Worm (Caenorhabditis elegans) whole organism, young adult: ENCODE data around the gene M153.3.

Experiments
- B0336.3 ChIP-seq: fragments of 200-800 bp; sonication (Bioruptor generic); IDR thresholded peaks from 2 replicates; pipeline ENCODE4 v1.3.6; 2022; ENCODE audit warnings: missing genetic modification characterization, missing compliant biosample characterization
- C17E4.6 ChIP-seq: fragments of 200-800 bp; sonication (Bioruptor generic); IDR thresholded peaks from 2 replicates; pipeline ENCODE4 v1.3.6; 2022; ENCODE audit warnings: missing genetic modification reagents, missing genetic modification characterization, missing compliant biosample characterization
- F10E7.11 ChIP-seq: sonication (generic microtip); optimal IDR thresholded peaks from 2 replicates; lab custom pipeline; 2017; ENCODE audit warnings: mild to moderate bottlenecking, missing genetic modification characterization, moderate library complexity, missing compliant biosample characterization
- F23B12.7 ChIP-seq: sonication (generic microtip); optimal IDR thresholded peaks from 2 replicates; lab custom pipeline; 2017; ENCODE audit warnings: missing genetic modification characterization, mild to moderate bottlenecking, missing compliant biosample characterization, antibody characterized with exemption, moderate library complexity; ENCODE audit not compliant: insufficient read depth
- F57A8.1 ChIP-seq: fragments of 200-800 bp; sonication (Bioruptor generic); optimal IDR thresholded peaks from 2 replicates; lab custom pipeline; 2018; ENCODE audit warnings: mild to moderate bottlenecking, missing genetic modification characterization, moderate library complexity, missing compliant biosample characterization
- K12H6.12 ChIP-seq: fragments of 200-800 bp; sonication (Bioruptor generic); optimal IDR thresholded peaks from 2 replicates; lab custom pipeline; 2018; ENCODE audit warnings: mild to moderate bottlenecking, missing genetic modification characterization, missing compliant biosample characterization
- T26A5.8 ChIP-seq: sonication (generic microtip); optimal IDR thresholded peaks from 2 replicates; lab custom pipeline; 2016; ENCODE audit warnings: missing genetic modification characterization, missing compliant biosample characterization
- Y53G8AR.9 ChIP-seq: fragments of 200-800 bp; sonication (Bioruptor generic); conservative IDR thresholded peaks from 2 replicates; pipeline ENCODE4 v1.3.6; 2022; ENCODE audit warnings: missing genetic modification reagents, missing genetic modification characterization, missing compliant biosample characterization
- Y79H2A.3 ChIP-seq: fragments of 200-800 bp; sonication (Bioruptor generic); conservative IDR thresholded peaks from 2 replicates; pipeline ENCODE4 v1.3.6; 2022; ENCODE audit warnings: missing genetic modification reagents, missing genetic modification characterization, missing compliant biosample characterization
- aptf-2 ChIP-seq: fragments of 200-800 bp; sonication (Bioruptor generic); conservative IDR thresholded peaks from 2 replicates; pipeline ENCODE4 v1.3.6; 2022; ENCODE audit warnings: missing genetic modification reagents, missing genetic modification characterization, missing compliant biosample characterization
- athp-1 ChIP-seq: sonication (generic microtip); optimal IDR thresholded peaks from 2 replicates; lab custom pipeline; 2017; ENCODE audit warnings: mild to moderate bottlenecking, missing genetic modification characterization, missing compliant biosample characterization
- attf-6 ChIP-seq: fragments of 200-800 bp; sonication (Bioruptor generic); IDR thresholded peaks from 2 replicates; pipeline ENCODE4 v1.3.6; 2022; ENCODE audit warnings: missing genetic modification reagents, missing genetic modification characterization, missing compliant biosample characterization
- bed-2 ChIP-seq: fragments of 200-800 bp; sonication (Bioruptor generic); IDR thresholded peaks from 2 replicates; pipeline ENCODE4 v1.3.6; 2022; ENCODE audit warnings: missing genetic modification reagents, missing genetic modification characterization, missing compliant biosample characterization
- ceh-40 ChIP-seq: fragments of 200-800 bp; sonication (Bioruptor generic); IDR thresholded peaks from 2 replicates; pipeline ENCODE4 v1.3.6; 2022; ENCODE audit warnings: missing genetic modification characterization, missing compliant biosample characterization
- ceh-58 ChIP-seq: fragments of 200-800 bp; sonication (Bioruptor generic); IDR thresholded peaks from 2 replicates; pipeline ENCODE4 v1.3.6; 2022; ENCODE audit warnings: missing genetic modification characterization, missing compliant biosample characterization
- dpff-1 ChIP-seq: sonication (generic microtip); optimal IDR thresholded peaks from 2 replicates; lab custom pipeline; 2017; ENCODE audit warnings: mild to moderate bottlenecking, missing genetic modification characterization, missing compliant biosample characterization
- dpl-1 ChIP-seq: fragments of 150-350 bp; optimal IDR thresholded peaks from 2 replicates; lab custom pipeline; 2014; ENCODE audit warnings: missing biosample characterization, missing genetic modification reagents, missing genetic modification characterization
- efl-1 ChIP-seq: fragments of 150-350 bp; optimal IDR thresholded peaks from 2 replicates; lab custom pipeline; 2014; ENCODE audit warnings: missing biosample characterization, missing genetic modification reagents, missing genetic modification characterization
- egrh-3 ChIP-seq: fragments of 200-800 bp; sonication (Bioruptor generic); IDR thresholded peaks from 2 replicates; pipeline ENCODE4 v1.3.6; 2022; ENCODE audit warnings: missing genetic modification reagents, missing genetic modification characterization, missing compliant biosample characterization
- ets-4 ChIP-seq: fragments of 200-800 bp; sonication (Bioruptor generic); optimal IDR thresholded peaks from 2 replicates; lab custom pipeline; 2018; ENCODE audit warnings: mild to moderate bottlenecking, missing genetic modification characterization, missing compliant biosample characterization
- hlh-12 ChIP-seq: sonication (generic microtip); optimal IDR thresholded peaks from 2 replicates; lab custom pipeline; 2016; ENCODE audit warnings: missing genetic modification characterization, missing compliant biosample characterization
- hmg-1.2 ChIP-seq: fragments of 200-800 bp; sonication (Bioruptor generic); IDR thresholded peaks from 2 replicates; pipeline ENCODE4 v1.3.6; 2022; ENCODE audit warnings: missing genetic modification reagents, missing genetic modification characterization, missing compliant biosample characterization
- hmg-20 ChIP-seq: fragments of 200-800 bp; sonication (Bioruptor generic); IDR thresholded peaks from 2 replicates; pipeline ENCODE4 v1.3.6; 2022; ENCODE audit warnings: missing genetic modification reagents, missing genetic modification characterization, missing compliant biosample characterization
- hsf-1 ChIP-seq: fragments of 200-800 bp; sonication (Bioruptor generic); IDR thresholded peaks from 2 replicates; pipeline ENCODE4 v1.3.6; 2022; ENCODE audit warnings: missing genetic modification reagents, missing genetic modification characterization, missing compliant biosample characterization
- let-526 ChIP-seq: fragments of 200-800 bp; sonication (Bioruptor generic); IDR thresholded peaks from 2 replicates; pipeline ENCODE4 v1.3.6; 2022; ENCODE audit warnings: missing genetic modification reagents, missing genetic modification characterization, missing compliant biosample characterization
- lin-35 ChIP-seq, 3 experiments: fragments of 150-350 bp in 2 of 3; sonication (generic microtip) in 1 of 3; optimal IDR thresholded peaks; 2 replicates each; lab custom pipeline; 2014 to 2018; ENCODE audit warnings: missing biosample characterization in 3 of 3, missing genetic modification characterization in 3 of 3, missing genetic modification reagents in 3 of 3
- lin-40 ChIP-seq: sonication (generic microtip); optimal IDR thresholded peaks from 2 replicates; lab custom pipeline; 2016; ENCODE audit warnings: missing genetic modification characterization, mild to moderate bottlenecking, missing compliant biosample characterization, missing genotype, missing genetic modification reagents
- lin-54 ChIP-seq: fragments of 200-800 bp; sonication (Bioruptor generic); optimal IDR thresholded peaks from 2 replicates; lab custom pipeline; 2018; ENCODE audit warnings: mild to moderate bottlenecking, missing genetic modification characterization, missing compliant biosample characterization
- lir-1 ChIP-seq: fragments of 200-800 bp; sonication (Bioruptor generic); conservative IDR thresholded peaks from 2 replicates; pipeline ENCODE4 v1.3.6; 2022; ENCODE audit warnings: missing genetic modification reagents, missing genetic modification characterization, missing compliant biosample characterization
- madf-6 ChIP-seq: fragments of 200-800 bp; sonication (Bioruptor generic); IDR thresholded peaks from 2 replicates; pipeline ENCODE4 v1.3.6; 2022; ENCODE audit warnings: missing genetic modification reagents, missing genetic modification characterization, missing compliant biosample characterization
- madf-8 ChIP-seq: fragments of 200-800 bp; sonication (Bioruptor generic); conservative IDR thresholded peaks from 2 replicates; pipeline ENCODE4 v1.3.6; 2022; ENCODE audit warnings: missing genetic modification reagents, missing genetic modification characterization, missing compliant biosample characterization
- mxl-1 ChIP-seq: sonication (generic microtip); optimal IDR thresholded peaks from 2 replicates; lab custom pipeline; 2016; ENCODE audit warnings: missing genetic modification characterization, missing compliant biosample characterization
- nfya-2 ChIP-seq: fragments of 200-800 bp; sonication (Bioruptor generic); IDR thresholded peaks from 2 replicates; pipeline ENCODE4 v1.3.6; 2022; ENCODE audit warnings: missing genetic modification reagents, missing genetic modification characterization, missing compliant biosample characterization
- nfyb-1 ChIP-seq: fragments of 200-800 bp; sonication (Bioruptor generic); IDR thresholded peaks from 2 replicates; pipeline ENCODE4 v1.3.6; 2022; ENCODE audit warnings: missing genetic modification reagents, missing genetic modification characterization, missing compliant biosample characterization
- nhr-120 ChIP-seq: fragments of 200-800 bp; sonication (Bioruptor generic); IDR thresholded peaks from 2 replicates; pipeline ENCODE4 v1.3.6; 2022; ENCODE audit warnings: missing genetic modification characterization, missing compliant biosample characterization
- nhr-179 ChIP-seq: sonication (generic microtip); optimal IDR thresholded peaks from 2 replicates; lab custom pipeline; 2016; ENCODE audit warnings: mild to moderate bottlenecking, missing genetic modification characterization, missing compliant biosample characterization
- nhr-27 ChIP-seq: fragments of 200-800 bp; sonication (Bioruptor generic); optimal IDR thresholded peaks from 2 replicates; lab custom pipeline; 2018; ENCODE audit warnings: mild to moderate bottlenecking, missing genetic modification characterization, moderate library complexity, missing compliant biosample characterization
- pbrm-1 ChIP-seq: fragments of 200-800 bp; sonication (Bioruptor generic); IDR thresholded peaks from 2 replicates; pipeline ENCODE4 v1.3.6; 2022; ENCODE audit warnings: missing genetic modification reagents, missing genetic modification characterization, missing compliant biosample characterization
- rec-8 ChIP-seq, 2 experiments: sonication (generic microtip); optimal IDR thresholded peaks; 2 replicates each; lab custom pipeline; 2016; ENCODE audit warnings: mild to moderate bottlenecking in 2 of 2, missing genetic modification characterization in 2 of 2, missing genetic modification reagents in 2 of 2, missing genotype in 2 of 2, missing biosample characterization in 1 of 2, missing compliant biosample characterization in 1 of 2, moderate library complexity in 1 of 2
- sdz-38 ChIP-seq: sonication (generic microtip); optimal IDR thresholded peaks from 2 replicates; lab custom pipeline; 2016; ENCODE audit warnings: missing genotype, missing genetic modification characterization, missing compliant biosample characterization
- snpc-3.4 ChIP-seq: sonication (generic microtip); optimal IDR thresholded peaks from 2 replicates; lab custom pipeline; 2017; ENCODE audit warnings: missing genetic modification characterization, mild to moderate bottlenecking, missing compliant biosample characterization, antibody characterized with exemption, moderate library complexity, missing genotype, missing genetic modification reagents
- tbp1 ChIP-seq: fragments of 200-800 bp; sonication (Bioruptor generic); optimal IDR thresholded peaks from 2 replicates; lab custom pipeline; 2018; ENCODE audit warnings: mild to moderate bottlenecking, missing genetic modification characterization, missing compliant biosample characterization
- tlf-1 ChIP-seq: fragments of 200-800 bp; sonication (Bioruptor generic); optimal IDR thresholded peaks from 2 replicates; lab custom pipeline; 2018; ENCODE audit warnings: mild to moderate bottlenecking, missing genetic modification characterization, missing compliant biosample characterization
- unc-62 ChIP-seq: fragments of 150-350 bp; optimal IDR thresholded peaks from 2 replicates; lab custom pipeline; 2014; ENCODE audit warnings: missing biosample characterization, missing genetic modification reagents, missing genetic modification characterization
- ztf-18 ChIP-seq: sonication (generic microtip); optimal IDR thresholded peaks from 2 replicates; lab custom pipeline; 2016; ENCODE audit warnings: missing genotype, mild to moderate bottlenecking, missing genetic modification characterization, missing compliant biosample characterization
- ztf-26 ChIP-seq: sonication (generic microtip); optimal IDR thresholded peaks from 2 replicates; lab custom pipeline; 2017; ENCODE audit warnings: missing genetic modification characterization, missing compliant biosample characterization
- ztf-28 ChIP-seq: fragments of 200-800 bp; sonication (Bioruptor generic); IDR thresholded peaks from 2 replicates; pipeline ENCODE4 v1.3.6; 2022; ENCODE audit warnings: missing genetic modification reagents, missing genetic modification characterization, missing compliant biosample characterization
- ztf-3 ChIP-seq: fragments of 200-800 bp; sonication (Bioruptor generic); optimal IDR thresholded peaks from 2 replicates; lab custom pipeline; 2018; ENCODE audit warnings: mild to moderate bottlenecking, missing genetic modification characterization, missing compliant biosample characterization
- ztf-6 ChIP-seq: fragments of 200-800 bp; sonication (Bioruptor generic); IDR thresholded peaks from 2 replicates; pipeline ENCODE4 v1.3.6; 2022; ENCODE audit warnings: missing genetic modification reagents, missing genetic modification characterization, missing compliant biosample characterization

The M153.3 gene

DNA sequence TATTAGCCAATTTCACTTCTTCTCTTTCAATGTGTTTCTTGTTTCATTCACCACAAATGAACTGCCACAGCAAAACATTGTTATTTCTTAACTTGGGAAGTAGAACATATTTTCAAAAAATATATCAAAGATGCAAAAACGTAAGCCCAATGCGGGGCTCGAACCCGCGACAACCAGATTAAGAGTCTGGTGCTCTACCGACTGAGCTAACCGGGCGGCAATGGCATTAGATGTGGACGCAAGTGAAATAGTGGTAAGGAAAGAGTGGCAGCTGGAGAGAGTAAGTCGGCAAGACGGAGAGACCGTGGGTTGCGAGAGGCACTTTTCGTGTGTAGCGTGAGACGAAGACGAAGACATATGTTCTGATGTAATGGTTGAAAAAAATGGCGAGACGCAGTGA is 36.7 kb upstream of the M153.3 start (continued):
- TF ChIP-seq nhr-27 (peak; percentile 93), Y53G8AR.9 (GFP tag; lab: Robert Waterston, UW) (peak; percentile 84), pbrm-1 (GFP tag; lab: Robert Waterston, UW) (peak; percentile 90), egrh-3 (GFP tag; lab: Robert Waterston, UW) (no peak; the same call in 1 of the 2 replicates), Y79H2A.3 (0 out of 2 replicates have a peak, but pooled peaks have one; percentile 33), hsf-1 (GFP tag; lab: Robert Waterston, UW) (no peak), madf-8 (no peak), nfya-2 (no peak), F23B12.7 (tag; lab: Kevin White, UChicago) (peak; percentile 80), ztf-3 (peak; percentile 67), ztf-26 (peak; percentile 92), let-526 (GFP tag; lab: Robert Waterston, UW) (peak; percentile 92), snpc-3.4 (tag; lab: Kevin White, UChicago) (peak; percentile 80), C17E4.6 (GFP tag; lab: Robert Waterston, UW) (no peak), tlf-1 (GFP tag; lab: Kevin White, UChicago) (peak; percentile 65), madf-6 (GFP tag; lab: Robert Waterston, UW) (no peak), lin-35 (GFP tag; optimal IDR thresholded peaks at IDR 0.05; lab: Kevin White, UChicago) (peak in 1 of 3 experiments; percentile 89), F10E7.11 (tag; lab: Kevin White, UChicago) (peak; percentile 36), efl-1 (GFP tag; lab: Kevin White, UChicago) (peak; percentile 8), dpff-1 (peak; percentile 6), rec-8 (tag; optimal IDR thresholded peaks at IDR 0.05; lab: Kevin White, UChicago) (peak; percentile 81 to 93), F57A8.1 (GFP tag; lab: Kevin White, UChicago) (no peak), ceh-58 (GFP tag; lab: Robert Waterston, UW) (no peak), ztf-28 (GFP tag; lab: Robert Waterston, UW) (peak; percentile 84), lin-54 (GFP tag; lab: Kevin White, UChicago) (no peak), T26A5.8 (peak; percentile 87), tbp1 (peak; percentile 99), ceh-40 (peak; percentile 79), B0336.3 (GFP tag; lab: Robert Waterston, UW) (no peak), lir-1 (GFP tag; lab: Robert Waterston, UW) (peak; percentile 10; the same call in 1 of the 2 replicates), nhr-179 (tag; lab: Kevin White, UChicago) (no peak), K12H6.12 (tag; lab: Kevin White, UChicago) (peak; percentile 79), ztf-6 (GFP tag; lab: Robert Waterston, UW) (no peak; the same call in 1 of the 2 replicates), sdz-38 (tag; lab: Kevin White, UChicago) (peak; percentile 41), mxl-1 (tag; lab: Kevin White, UChicago) (peak; percentile 91), aptf-2 (GFP tag; lab: Robert Waterston, UW) (no peak; the same call in 1 of the 2 replicates), nfyb-1 (GFP tag; lab: Robert Waterston, UW) (peak; percentile 93), athp-1 (tag; lab: Kevin White, UChicago) (peak; percentile 32), ets-4 (GFP tag; lab: Kevin White, UChicago) (peak; percentile 59), unc-62 (no peak), hlh-12 (tag; lab: Kevin White, UChicago) (peak; percentile 87), lin-40 (tag; lab: Kevin White, UChicago) (peak; percentile 88), attf-6 (GFP tag; lab: Robert Waterston, UW) (peak; percentile 60; the same call in 1 of the 2 replicates), ztf-18 (tag; lab: Kevin White, UChicago) (peak; percentile 81), bed-2 (GFP tag; lab: Robert Waterston, UW) (0 out of 2 replicates have a peak, but pooled peaks have one; percentile 47), hmg-20 (GFP tag; lab: Robert Waterston, UW) (peak; percentile 60), hmg-1.2 (GFP tag; lab: Robert Waterston, UW) (peak; percentile 89), nhr-120 (GFP tag; lab: Robert Waterston, UW) (peak; percentile 94; the same call in 1 of the 2 replicates), dpl-1 (GFP tag; lab: Kevin White, UChicago) (peak; percentile 21)
